Fruit fly (Drosophila melanogaster): ENCODE data around the gene TrpRS-m.

Gene TrpRS-m

dm6 chr3L:17849517-17849916, at the start of gene TrpRS-m:
TSS of gene TrpRS-m (plus strand) at chr3L:17849727.
- TF ChIP-seq bab1 (GFP tag; optimal IDR thresholded peaks at IDR 0.05) (peak; percentile 35), CG5204 (GFP tag; optimal IDR thresholded peaks at IDR 0.05) (no peak)

dm6 chr3L:17802107-17802506, 47.4 kb upstream of the TrpRS-m start, which contains the start of gene NUCB1:
TSS of gene NUCB1 (minus strand) at chr3L:17802279.
- TF ChIP-seq CG14711 (tag; optimal IDR thresholded peaks at IDR 0.05) (peak; percentile 45), CG5204 (GFP tag; optimal IDR thresholded peaks at IDR 0.05) (peak; percentile 42), cnc (optimal IDR thresholded peaks at IDR 0.05) (no peak), ovo (GFP tag; optimal IDR thresholded peaks at IDR 0.05) (peak; percentile 50), Mnt (GFP tag; optimal IDR thresholded peaks at IDR 0.05) (peak; percentile 18), CG11617 (GFP tag; optimal IDR thresholded peaks at IDR 0.05) (no peak), kay (GFP tag; ENCODE audit: borderline replicate concordance) (no peak), cic (GFP tag; optimal IDR thresholded peaks at IDR 0.05) (no peak), tj (GFP tag; optimal IDR thresholded peaks at IDR 0.05) (no peak), toe (GFP tag; optimal IDR thresholded peaks at IDR 0.05) (peak; percentile 40), CG12768 (GFP tag; optimal IDR thresholded peaks at IDR 0.05) (no peak), Clk (GFP tag; optimal IDR thresholded peaks at IDR 0.05) (no peak), pad (GFP tag; optimal IDR thresholded peaks at IDR 0.05) (peak; percentile 50), bab1 (GFP tag; optimal IDR thresholded peaks at IDR 0.05) (peak; percentile 78), Hr96 (GFP tag; optimal IDR thresholded peaks at IDR 0.05) (peak; percentile 64), CG7045 (GFP tag; optimal IDR thresholded peaks at IDR 0.05) (no peak), CG33017 (tag; optimal IDR thresholded peaks at IDR 0.05) (no peak), Crg-1 (GFP tag; optimal IDR thresholded peaks at IDR 0.05) (peak; percentile 67), CG7101 (tag; optimal IDR thresholded peaks at IDR 0.05) (peak; percentile 41), CG1620 (GFP tag; optimal IDR thresholded peaks at IDR 0.05) (peak; percentile 70)

- TF ChIP-seq CG14711 (tag; optimal IDR thresholded peaks at IDR 0.05) (no peak), Clk (GFP tag; optimal IDR thresholded peaks at IDR 0.05) (no peak), Hr96 (GFP tag; optimal IDR thresholded peaks at IDR 0.05) (no peak), ovo (GFP tag; optimal IDR thresholded peaks at IDR 0.05) (no peak), CG11617 (GFP tag; optimal IDR thresholded peaks at IDR 0.05) (peak; percentile 20), cic (GFP tag; optimal IDR thresholded peaks at IDR 0.05) (no peak), CG7101 (tag; optimal IDR thresholded peaks at IDR 0.05) (peak; percentile 55), toe (GFP tag; optimal IDR thresholded peaks at IDR 0.05) (peak; percentile 40), CG12768 (GFP tag; optimal IDR thresholded peaks at IDR 0.05) (no peak), bab1 (GFP tag; optimal IDR thresholded peaks at IDR 0.05) (no peak), CG1620 (GFP tag; optimal IDR thresholded peaks at IDR 0.05) (no peak), Mnt (GFP tag; optimal IDR thresholded peaks at IDR 0.05) (peak; percentile 98), Crg-1 (GFP tag; optimal IDR thresholded peaks at IDR 0.05) (no peak), cnc (optimal IDR thresholded peaks at IDR 0.05) (no peak), CG5204 (GFP tag; optimal IDR thresholded peaks at IDR 0.05) (peak; percentile 32), CG7045 (GFP tag; optimal IDR thresholded peaks at IDR 0.05) (no peak), pad (GFP tag; optimal IDR thresholded peaks at IDR 0.05) (no peak), kay (GFP tag; ENCODE audit: borderline replicate concordance) (no peak), tj (GFP tag; optimal IDR thresholded peaks at IDR 0.05) (no peak), CG33017 (tag; optimal IDR thresholded peaks at IDR 0.05) (no peak)
Observed at dm6 chr3L:17804511-17804910, 45.0 kb upstream of the TrpRS-m start, which contains the start of gene ais. TSS of gene ais (minus strand) at chr3L:17804715.

dm6 chr3L:17806357-17807025, 43.0 kb upstream of the TrpRS-m start, which contains the start of gene CG32187:
TSS of gene CG32187 (minus strand) at chr3L:17806365.
- TF ChIP-seq ovo (GFP tag; optimal IDR thresholded peaks at IDR 0.05) (no peak), CG7101 (tag; optimal IDR thresholded peaks at IDR 0.05) (no peak), Crg-1 (GFP tag; optimal IDR thresholded peaks at IDR 0.05) (no peak), CG33017 (tag; optimal IDR thresholded peaks at IDR 0.05) (no peak), CG12768 (GFP tag; optimal IDR thresholded peaks at IDR 0.05) (no peak), CG7045 (GFP tag; optimal IDR thresholded peaks at IDR 0.05) (no peak), Hr96 (GFP tag; optimal IDR thresholded peaks at IDR 0.05) (no peak), bab1 (GFP tag; optimal IDR thresholded peaks at IDR 0.05) (no peak), CG5204 (GFP tag; optimal IDR thresholded peaks at IDR 0.05) (no peak), kay (GFP tag; ENCODE audit: borderline replicate concordance) (no peak), Clk (GFP tag; optimal IDR thresholded peaks at IDR 0.05) (no peak), CG14711 (tag; optimal IDR thresholded peaks at IDR 0.05) (no peak), toe (GFP tag; optimal IDR thresholded peaks at IDR 0.05) (no peak), tj (GFP tag; optimal IDR thresholded peaks at IDR 0.05) (no peak), Mnt (GFP tag; optimal IDR thresholded peaks at IDR 0.05) (no peak), CG11617 (GFP tag; optimal IDR thresholded peaks at IDR 0.05) (no peak), CG1620 (GFP tag; optimal IDR thresholded peaks at IDR 0.05) (no peak)

- no peak for TF ChIP-seq ovo (GFP tag; optimal IDR thresholded peaks at IDR 0.05)
- TF ChIP-seq Hr96 (GFP tag; optimal IDR thresholded peaks at IDR 0.05): no peak
- no peak for TF ChIP-seq CG7101 (tag; optimal IDR thresholded peaks at IDR 0.05)
- no peak for TF ChIP-seq toe (GFP tag; optimal IDR thresholded peaks at IDR 0.05)
- no peak for TF ChIP-seq CG14711 (tag; optimal IDR thresholded peaks at IDR 0.05)
- TF ChIP-seq kay (GFP tag; ENCODE audit: borderline replicate concordance): no peak
- no peak for TF ChIP-seq CG7045 (GFP tag; optimal IDR thresholded peaks at IDR 0.05)
- TF ChIP-seq CG11617 (GFP tag; optimal IDR thresholded peaks at IDR 0.05): no peak
- TF ChIP-seq pad (GFP tag; optimal IDR thresholded peaks at IDR 0.05): no peak
- TF ChIP-seq CG5204 (GFP tag; optimal IDR thresholded peaks at IDR 0.05): no peak
- no peak for TF ChIP-seq bab1 (GFP tag; optimal IDR thresholded peaks at IDR 0.05)
- TF ChIP-seq CG12768 (GFP tag; optimal IDR thresholded peaks at IDR 0.05): no peak
- no peak for TF ChIP-seq Clk (GFP tag; optimal IDR thresholded peaks at IDR 0.05)
Observed at dm6 chr3L:17808597-17809213, 40.8 kb upstream of the TrpRS-m start, which contains the start of gene CG32191. TSS of gene CG32191 (minus strand) at chr3L:17809146.

Measured in whole organism, adult.